Fruit fly (Drosophila melanogaster): ENCODE data around the gene TpnC73F.

TpnC73F gene

dm6 chr3L:17077273-17077672 lies 31.4 kb downstream of the TpnC73F start:
- TF ChIP-seq jim (GFP tag; optimal IDR thresholded peaks at IDR 0.05) (no peak), pan (optimal IDR thresholded peaks at IDR 0.05) (no peak), Dfd (GFP tag; optimal IDR thresholded peaks at IDR 0.05) (peak; percentile 95)
